Worm (Caenorhabditis elegans): ENCODE results near the gene F02E11.2.

F02E11.2 gene

DNA sequence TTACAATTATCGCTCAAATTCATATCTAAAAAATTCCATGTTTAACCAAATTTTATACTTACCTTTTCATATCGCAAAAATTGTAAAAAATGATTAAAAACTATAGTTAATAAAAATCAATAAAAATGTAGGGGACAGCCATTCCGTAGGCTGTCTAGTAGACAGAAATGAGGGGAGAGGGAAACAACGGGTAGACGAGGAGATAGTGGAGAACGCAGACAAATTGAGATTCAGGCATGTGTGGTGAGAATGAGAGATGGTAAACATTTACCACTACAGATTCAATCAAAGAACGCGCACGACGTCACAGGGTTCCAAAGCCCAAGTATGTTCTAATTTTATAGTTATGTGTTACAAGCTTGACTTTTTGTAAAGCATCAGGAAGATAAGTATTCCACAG lies 41.0 kb downstream of the F02E11.2 start:
- TF ChIP-seq nhr-129 (tag; optimal IDR thresholded peaks at IDR 0.05) (no peak), unc-55 (GFP tag; optimal IDR thresholded peaks at IDR 0.05) (peak; percentile 34)

DNA sequence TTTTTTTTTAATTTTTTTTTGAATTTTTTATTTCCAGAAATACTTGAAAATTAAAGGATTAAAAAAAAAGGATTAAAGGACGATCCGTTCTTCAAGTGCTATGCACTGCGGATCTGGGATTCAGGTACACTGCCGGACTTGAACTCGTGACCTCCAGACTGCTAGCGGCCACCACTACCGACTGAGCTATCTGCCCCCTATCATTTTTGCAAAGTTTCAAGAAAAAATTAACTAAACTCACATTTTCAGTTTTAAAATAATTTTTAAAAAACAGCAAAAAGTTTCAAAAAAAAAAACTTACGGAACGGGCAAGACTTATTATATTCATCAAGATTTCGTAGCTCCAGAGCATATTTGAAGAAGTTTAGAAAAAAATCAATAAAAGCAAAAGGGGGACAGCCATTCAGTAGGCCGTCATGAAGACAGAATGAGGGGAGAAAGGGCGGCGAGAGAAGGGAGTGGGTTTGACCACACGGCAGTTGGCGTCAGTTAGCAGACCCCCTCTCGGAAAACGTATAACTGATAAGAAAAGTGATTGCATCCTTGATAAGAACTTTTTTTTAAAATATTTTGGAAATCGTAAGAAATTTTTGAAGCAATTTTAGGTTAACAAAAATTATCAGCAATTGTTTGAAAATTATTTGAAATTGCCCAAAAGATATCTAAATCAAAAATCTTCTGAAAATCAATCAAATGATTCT lies 48.5 kb downstream of the F02E11.2 start:
- TF ChIP-seq crh-2 (tag; optimal IDR thresholded peaks at IDR 0.05) (no peak), fos-1 (tag; optimal IDR thresholded peaks at IDR 0.05) (peak; percentile 34)

DNA sequence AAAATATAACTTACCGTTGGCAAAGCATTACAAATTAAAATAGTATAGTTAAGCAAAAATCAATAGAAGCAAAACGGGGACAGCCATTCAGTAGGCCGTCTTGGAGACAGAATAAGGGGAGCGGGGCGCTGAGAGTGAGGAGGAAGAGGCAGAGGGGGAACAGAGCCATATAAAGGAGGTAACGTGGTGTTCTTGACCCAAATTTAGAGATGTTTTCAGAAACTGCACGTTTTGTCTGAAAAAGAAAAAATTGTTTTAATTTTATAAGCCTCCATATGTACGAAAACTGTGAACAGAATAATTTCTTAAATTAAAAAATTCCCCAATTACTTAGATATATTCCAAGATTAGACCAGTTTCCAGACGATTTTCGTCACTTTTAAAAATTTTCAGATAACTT lies 50.8 kb downstream of the F02E11.2 start, which contains the start of gene F39E9.6:
F39E9.6 (minus strand) TSS at position 101 of the 400 bp plus-strand sequence.
- TF ChIP-seq ztf-4 (tag; optimal IDR thresholded peaks at IDR 0.05) = no peak
- no peak for TF ChIP-seq Y55F3AM.14 (GFP tag; optimal IDR thresholded peaks at IDR 0.05)
- no peak for TF ChIP-seq nhr-11 (tag; optimal IDR thresholded peaks at IDR 0.05)
- TF ChIP-seq F13H6.1 (tag; optimal IDR thresholded peaks at IDR 0.05) = no peak
- TF ChIP-seq sma-3 (GFP tag; optimal IDR thresholded peaks at IDR 0.05) = no peak
- no peak for TF ChIP-seq sma-9 (GFP tag; optimal IDR thresholded peaks at IDR 0.05)
- no peak for TF ChIP-seq sma-9 (tag; optimal IDR thresholded peaks at IDR 0.05)
- no peak for TF ChIP-seq lin-11 (tag; optimal IDR thresholded peaks at IDR 0.05)
- TF ChIP-seq ZK546.5 (tag; optimal IDR thresholded peaks at IDR 0.05) = no peak
- no peak for TF ChIP-seq ztf-1 (GFP tag; conservative IDR thresholded peaks at IDR 0.05)
- TF ChIP-seq lin-39 (tag; optimal IDR thresholded peaks at IDR 0.05) = no peak
- no peak for TF ChIP-seq lin-13 (GFP tag; optimal IDR thresholded peaks at IDR 0.05)
- TF ChIP-seq crh-2 (tag; optimal IDR thresholded peaks at IDR 0.05) = no peak
- TF ChIP-seq zag-1 (tag; optimal IDR thresholded peaks at IDR 0.05) = no peak
- TF ChIP-seq ceh-16 (tag; optimal IDR thresholded peaks at IDR 0.05) = no peak
- no peak for TF ChIP-seq ztf-11 (tag; optimal IDR thresholded peaks at IDR 0.05)
